Worm (Caenorhabditis elegans) whole organism, L4 larva: ENCODE data around the gene tor-1.

ENCODE experiments used
- D1046.2 ChIP-seq: fragments of 200-800 bp; sonication (Bioruptor generic); IDR thresholded peaks from 2 replicates; pipeline ENCODE4 v1.3.6; 2022; ENCODE audit warnings: missing genetic modification characterization, missing compliant biosample characterization
- F10B5.3 ChIP-seq: sonication (generic microtip); optimal IDR thresholded peaks from 2 replicates; lab custom pipeline; 2016; ENCODE audit warnings: mild to moderate bottlenecking, missing genetic modification characterization, missing compliant biosample characterization
- F26F4.8 ChIP-seq: fragments of 200-800 bp; sonication (Bioruptor generic); conservative IDR thresholded peaks from 2 replicates; pipeline ENCODE4 v1.3.6; 2022; ENCODE audit warnings: missing genetic modification characterization, missing compliant biosample characterization
- Y105C5A.15 ChIP-seq: fragments of 200-800 bp; sonication (Bioruptor generic); IDR thresholded peaks from 2 replicates; pipeline ENCODE4 v1.3.6; 2022; ENCODE audit warnings: missing genetic modification characterization, missing compliant biosample characterization
- Y5F2A.4 ChIP-seq: fragments of 200-800 bp; sonication (Bioruptor generic); optimal IDR thresholded peaks from 2 replicates; lab custom pipeline; 2018; ENCODE audit warnings: mild to moderate bottlenecking, missing genetic modification characterization, missing compliant biosample characterization
- Y75B8A.6 ChIP-seq: fragments of 200-800 bp; sonication (Bioruptor generic); IDR thresholded peaks from 2 replicates; pipeline ENCODE4 v1.3.6; 2022; ENCODE audit warnings: missing genetic modification reagents, missing genetic modification characterization, missing compliant biosample characterization
- ZK337.2 ChIP-seq: fragments of 200-800 bp; sonication (Bioruptor generic); IDR thresholded peaks from 2 replicates; pipeline ENCODE4 v1.3.6; 2022; ENCODE audit warnings: missing genetic modification reagents, missing genetic modification characterization, missing compliant biosample characterization
- ZK546.5 ChIP-seq, 2 experiments: sonication (generic microtip); optimal IDR thresholded peaks; 2 replicates each; lab custom pipeline; 2017; ENCODE audit warnings: missing biosample characterization in 2 of 2, missing genetic modification characterization in 2 of 2
- aha-1 ChIP-seq: fragments of 150-350 bp; peaks from one replicate; lab custom pipeline; 2014; ENCODE audit warnings: missing biosample characterization, missing genetic modification characterization
- ama-1 ChIP-seq: fragments of 150-350 bp; optimal IDR thresholded peaks from 2 replicates; lab custom pipeline; 2014; ENCODE audit warnings: inconsistent platforms, mixed read lengths
- arid-1 ChIP-seq: fragments of 200-800 bp; sonication (Bioruptor generic); conservative IDR thresholded peaks from 2 replicates; pipeline ENCODE4 v1.3.6; 2022; ENCODE audit warnings: missing genetic modification reagents, missing genetic modification characterization, missing compliant biosample characterization
- ceh-32 ChIP-seq: sonication (generic microtip); optimal IDR thresholded peaks from 2 replicates; lab custom pipeline; 2016; ENCODE audit warnings: mild to moderate bottlenecking, missing genetic modification characterization, missing compliant biosample characterization; ENCODE audit not compliant: poor library complexity
- ceh-44 ChIP-seq: fragments of 200-800 bp; sonication (Bioruptor generic); IDR thresholded peaks from 2 replicates; pipeline ENCODE4 v1.3.6; 2022; ENCODE audit warnings: missing genetic modification reagents, missing genetic modification characterization, missing compliant biosample characterization
- ceh-62 ChIP-seq: sonication (generic microtip); optimal IDR thresholded peaks from 2 replicates; lab custom pipeline; 2017; ENCODE audit warnings: missing biosample characterization, missing genetic modification characterization
- ctbp-1 ChIP-seq: fragments of 200-800 bp; sonication (Bioruptor generic); IDR thresholded peaks from 2 replicates; pipeline ENCODE4 v1.3.6; 2022; ENCODE audit warnings: missing genetic modification reagents, missing genetic modification characterization, missing compliant biosample characterization
- daf-12 ChIP-seq: fragments of 150-350 bp; optimal IDR thresholded peaks from 2 replicates; lab custom pipeline; 2014; ENCODE audit warnings: missing biosample characterization, missing genetic modification reagents, missing genetic modification characterization
- daf-16 ChIP-seq, 3 experiments: sonication (generic microtip); optimal IDR thresholded peaks; 2 replicates each; lab custom pipeline; 2016 to 2017; ENCODE audit warnings: missing genetic modification characterization in 3 of 3, missing genetic modification reagents in 3 of 3, mild to moderate bottlenecking in 2 of 3, missing compliant biosample characterization in 2 of 3, missing biosample characterization in 1 of 3, moderate library complexity in 1 of 3
- daf-19 ChIP-seq: fragments of 200-800 bp; sonication (Bioruptor generic); conservative IDR thresholded peaks from 2 replicates; pipeline ENCODE4 v1.3.6; 2022; ENCODE audit warnings: missing genetic modification characterization, missing compliant biosample characterization
- dpl-1 ChIP-seq: fragments of 150-350 bp; optimal IDR thresholded peaks from 2 replicates; lab custom pipeline; 2014; ENCODE audit warnings: missing biosample characterization, missing genetic modification reagents, missing genetic modification characterization
- duxl-1 ChIP-seq: sonication (generic microtip); optimal IDR thresholded peaks from 2 replicates; lab custom pipeline; 2016; ENCODE audit warnings: mild to moderate bottlenecking, missing genetic modification characterization, moderate library complexity, missing compliant biosample characterization; ENCODE audit not compliant: poor library complexity
- dve-1 ChIP-seq: sonication (generic microtip); optimal IDR thresholded peaks from 2 replicates; lab custom pipeline; 2017; ENCODE audit warnings: antibody characterized with exemption, mild to moderate bottlenecking, missing genetic modification characterization, missing compliant biosample characterization; ENCODE audit not compliant: insufficient read depth
- egl-43 ChIP-seq: fragments of 200-800 bp; sonication (Bioruptor generic); IDR thresholded peaks from 2 replicates; pipeline ENCODE4 v1.3.6; 2022; ENCODE audit warnings: missing genetic modification reagents, missing genetic modification characterization, missing compliant biosample characterization
- jun-1 ChIP-seq: fragments of 150-350 bp; optimal IDR thresholded peaks from 2 replicates; lab custom pipeline; 2014; ENCODE audit warnings: missing biosample characterization, missing genetic modification reagents, missing genetic modification characterization
- lin-1 ChIP-seq: fragments of 200-800 bp; sonication (Bioruptor generic); IDR thresholded peaks from 2 replicates; pipeline ENCODE4 v1.3.6; 2022; ENCODE audit warnings: missing genetic modification reagents, missing genetic modification characterization, missing compliant biosample characterization
- lin-13 ChIP-seq: fragments of 150-350 bp; optimal IDR thresholded peaks from 2 replicates; lab custom pipeline; 2014; ENCODE audit warnings: missing biosample characterization, missing genetic modification reagents, missing genetic modification characterization
- lin-15B ChIP-seq: fragments of 150-350 bp; sonication (generic microtip); optimal IDR thresholded peaks from 3 replicates; lab custom pipeline; 2014; ENCODE audit warnings: missing biosample characterization, missing genetic modification characterization
- lin-38 ChIP-seq: fragments of 200-800 bp; sonication (Bioruptor generic); IDR thresholded peaks from 2 replicates; pipeline ENCODE4 v1.3.6; 2022; ENCODE audit warnings: missing genetic modification reagents, missing genetic modification characterization, missing compliant biosample characterization
- lsy-2 ChIP-seq, 2 experiments: fragments of 150-350 bp in 1 of 2; sonication (generic microtip) in 1 of 2; optimal IDR thresholded peaks; 2 replicates each; lab custom pipeline; 2014 to 2017; ENCODE audit warnings: missing biosample characterization in 2 of 2, missing genetic modification characterization in 2 of 2
- madf-9 ChIP-seq: fragments of 200-800 bp; sonication (Bioruptor generic); conservative IDR thresholded peaks from 2 replicates; pipeline ENCODE4 v1.3.6; 2022; ENCODE audit warnings: missing genetic modification reagents, missing genetic modification characterization, missing compliant biosample characterization
- mdt-29 ChIP-seq: fragments of 200-800 bp; sonication (Bioruptor generic); IDR thresholded peaks from 2 replicates; pipeline ENCODE4 v1.3.6; 2022; ENCODE audit warnings: missing genetic modification reagents, missing genetic modification characterization, missing compliant biosample characterization
- nhr-102 ChIP-seq: sonication (generic microtip); optimal IDR thresholded peaks from 2 replicates; lab custom pipeline; 2016; ENCODE audit warnings: mild to moderate bottlenecking, missing genetic modification characterization, moderate library complexity, missing compliant biosample characterization
- nhr-11 ChIP-seq: fragments of 150-350 bp; optimal IDR thresholded peaks from 2 replicates; lab custom pipeline; 2014; ENCODE audit warnings: missing biosample characterization, missing genetic modification characterization
- nhr-111 ChIP-seq: fragments of 200-800 bp; sonication (Bioruptor generic); optimal IDR thresholded peaks from 2 replicates; lab custom pipeline; 2018; ENCODE audit warnings: mild to moderate bottlenecking, missing genetic modification characterization, missing compliant biosample characterization
- nhr-48 ChIP-seq: sonication (generic microtip); optimal IDR thresholded peaks from 2 replicates; lab custom pipeline; 2016; ENCODE audit warnings: mild to moderate bottlenecking, missing genetic modification characterization, missing compliant biosample characterization
- saeg-2 ChIP-seq: fragments of 200-800 bp; sonication (Bioruptor generic); IDR thresholded peaks from 2 replicates; pipeline ENCODE4 v1.3.6; 2022; ENCODE audit warnings: missing genetic modification reagents, missing genetic modification characterization, missing compliant biosample characterization
- sdz-12 ChIP-seq: fragments of 200-800 bp; sonication (Bioruptor generic); optimal IDR thresholded peaks from 2 replicates; lab custom pipeline; 2018; ENCODE audit warnings: mild to moderate bottlenecking, missing genetic modification characterization, missing compliant biosample characterization
- set-16 ChIP-seq: fragments of 200-800 bp; sonication (Bioruptor generic); IDR thresholded peaks from 2 replicates; pipeline ENCODE4 v1.3.6; 2022; ENCODE audit warnings: missing genetic modification reagents, missing genetic modification characterization, missing compliant biosample characterization
- snpc-4 ChIP-seq: fragments of 150-350 bp; optimal IDR thresholded peaks from 2 replicates; lab custom pipeline; 2014; ENCODE audit warnings: missing biosample characterization, missing genetic modification characterization
- spr-1 ChIP-seq: sonication (generic microtip); optimal IDR thresholded peaks from 2 replicates; lab custom pipeline; 2016; ENCODE audit warnings: mild to moderate bottlenecking, missing genetic modification characterization, missing compliant biosample characterization
- tag-97 ChIP-seq: fragments of 200-800 bp; sonication (Bioruptor generic); IDR thresholded peaks from 2 replicates; pipeline ENCODE4 v1.3.6; 2022; ENCODE audit warnings: missing genetic modification characterization, missing compliant biosample characterization
- unc-130 ChIP-seq: sonication (generic microtip); optimal IDR thresholded peaks from 2 replicates; lab custom pipeline; 2016; ENCODE audit warnings: missing genetic modification reagents, missing genetic modification characterization, missing compliant biosample characterization
- unc-62 ChIP-seq, 3 experiments: fragments of 150-350 bp in 1 of 3; sonication (generic microtip); optimal IDR thresholded peaks in 2 of 3; peaks in 1 of 3; 1 replicate in 1 of 3; 2 replicates in 2 of 3; lab custom pipeline; 2014 to 2017; ENCODE audit warnings: missing biosample characterization in 3 of 3, missing genetic modification characterization in 3 of 3, missing genetic modification reagents in 3 of 3, missing genotype in 1 of 3
- zfp-2 ChIP-seq: sonication (generic microtip); optimal IDR thresholded peaks from 2 replicates; lab custom pipeline; 2016; ENCODE audit warnings: mild to moderate bottlenecking, missing genetic modification characterization, missing compliant biosample characterization
- zip-11 ChIP-seq: fragments of 200-800 bp; sonication (Bioruptor generic); IDR thresholded peaks from 2 replicates; pipeline ENCODE4 v1.3.6; 2022; ENCODE audit warnings: missing genetic modification characterization, missing compliant biosample characterization
- ztf-11 ChIP-seq: fragments of 150-350 bp; optimal IDR thresholded peaks from 2 replicates; lab custom pipeline; 2014; ENCODE audit warnings: missing biosample characterization, missing genetic modification characterization
- ztf-7 ChIP-seq: fragments of 150-350 bp; optimal IDR thresholded peaks from 2 replicates; lab custom pipeline; 2014; ENCODE audit warnings: missing biosample characterization, missing genetic modification characterization

tor-1 gene

ce11 chrIV:14013692-14014091, 28.1 kb upstream of the tor-1 start (continued):
- no peak for TF ChIP-seq egl-43 (GFP tag; lab: Robert Waterston, UW)
- TF ChIP-seq lin-13 (GFP tag; lab: Kevin White, UChicago), result no peak
- TF ChIP-seq jun-1 (tag; lab: Kevin White, UChicago), result no peak
- TF ChIP-seq ctbp-1 (GFP tag; lab: Robert Waterston, UW), result no peak; the same call in 1 of the 2 replicates
- no peak for TF ChIP-seq F26F4.8 (GFP tag; lab: Robert Waterston, UW)
- peak; percentile 66; the same call in 1 of the 2 replicates for TF ChIP-seq mdt-29
- no peak for TF ChIP-seq D1046.2
- no peak for TF ChIP-seq ZK337.2 (GFP tag; lab: Robert Waterston, UW)
- peak; percentile 16 for TF ChIP-seq nhr-11 (tag; lab: Kevin White, UChicago)
- TF ChIP-seq dve-1 (tag; lab: Kevin White, UChicago), result no peak
- TF ChIP-seq duxl-1 (tag; lab: Kevin White, UChicago), result no peak
- TF ChIP-seq daf-12 (tag; lab: Kevin White, UChicago), result no peak
- peak; percentile 32 for TF ChIP-seq sdz-12 (GFP tag; lab: Kevin White, UChicago)
- TF ChIP-seq unc-130 (GFP tag; lab: Kevin White, UChicago), result no peak
- no peak for TF ChIP-seq tag-97 (GFP tag; lab: Robert Waterston, UW)
- TF ChIP-seq ceh-32, result no peak
- peak; percentile 50 for TF ChIP-seq F10B5.3 (tag; lab: Kevin White, UChicago)
- TF ChIP-seq spr-1 (tag; lab: Kevin White, UChicago), result peak; percentile 46
- TF ChIP-seq snpc-4 (tag; lab: Kevin White, UChicago), result peak; percentile 87
- no peak for TF ChIP-seq ztf-11
- TF ChIP-seq zfp-2 (tag; lab: Kevin White, UChicago), result no peak
- no peak for TF ChIP-seq zip-11 (GFP tag; lab: Robert Waterston, UW)
- no peak for TF ChIP-seq unc-62 (GFP tag; optimal IDR thresholded peaks at IDR 0.05 in 1 of 2; lab: Kevin White, UChicago)
- no peak for TF ChIP-seq unc-62 (tag; optimal IDR thresholded peaks at IDR 0.05; lab: Kevin White, UChicago)
- no peak for TF ChIP-seq madf-9 (GFP tag; lab: Robert Waterston, UW)
- no peak; the same call in 1 of the 2 replicates for TF ChIP-seq Y105C5A.15
- no peak for TF ChIP-seq nhr-111 (GFP tag; lab: Kevin White, UChicago)
- TF ChIP-seq daf-19 (GFP tag; lab: Robert Waterston, UW), result peak; percentile 78; the same call in 1 of the 2 replicates
- TF ChIP-seq dpl-1, result no peak
- no peak for TF ChIP-seq set-16 (GFP tag; lab: Robert Waterston, UW)
- TF ChIP-seq lin-38 (GFP tag; lab: Robert Waterston, UW), result no peak; the same call in 1 of the 2 replicates
- TF ChIP-seq nhr-48 (tag; lab: Kevin White, UChicago), result peak; percentile 37
- no peak for TF ChIP-seq ceh-62 (tag; lab: Kevin White, UChicago)
- peak; percentile 8 for TF ChIP-seq Y5F2A.4 (GFP tag; lab: Kevin White, UChicago)
- no peak; the same call in 1 of the 2 replicates for TF ChIP-seq Y75B8A.6 (GFP tag; lab: Robert Waterston, UW)
- TF ChIP-seq lin-15B (tag; lab: Kevin White, UChicago), result no peak
- TF ChIP-seq lsy-2 (tag; optimal IDR thresholded peaks at IDR 0.05; lab: Kevin White, UChicago), result no peak
- no peak for TF ChIP-seq saeg-2
- no peak for TF ChIP-seq lin-1
- TF ChIP-seq ZK546.5 (tag; optimal IDR thresholded peaks at IDR 0.05; lab: Kevin White, UChicago), result no peak
- no peak for TF ChIP-seq ama-1 (lab: Kevin White, UChicago)
- TF ChIP-seq aha-1, result peak; percentile 69
- TF ChIP-seq ceh-44 (GFP tag; lab: Robert Waterston, UW), result no peak
- peak; percentile 76 for TF ChIP-seq ztf-7 (tag; lab: Kevin White, UChicago)
- TF ChIP-seq arid-1, result no peak; the same call in 1 of the 2 replicates
- TF ChIP-seq daf-16 (GFP tag; optimal IDR thresholded peaks at IDR 0.05; lab: Kevin White, UChicago), result peak in 1 of 2 experiments; percentile 77
- no peak for TF ChIP-seq daf-16 (tag; optimal IDR thresholded peaks at IDR 0.05; lab: Kevin White, UChicago)
- no peak for TF ChIP-seq nhr-102 (tag; lab: Kevin White, UChicago)
